Worm (Caenorhabditis elegans): ENCODE measurements around the gene F53A9.8.

F53A9.8 gene

ce11 chrX:8677873-8678272 is 40.8 kb downstream of the F53A9.8 start:
- TF ChIP-seq pax-1 (tag; optimal IDR thresholded peaks at IDR 0.05): no peak
- TF ChIP-seq pha-2 (tag; optimal IDR thresholded peaks at IDR 0.05): no peak
- TF ChIP-seq unc-55 (GFP tag; optimal IDR thresholded peaks at IDR 0.05): no peak
- no peak for TF ChIP-seq sox-2 (GFP tag; IDR thresholded peaks at IDR 0.05)
- TF ChIP-seq ceh-48 (tag; optimal IDR thresholded peaks at IDR 0.05): no peak
- TF ChIP-seq lin-11 (tag; optimal IDR thresholded peaks at IDR 0.05): no peak
- TF ChIP-seq nfya-1 (tag; optimal IDR thresholded peaks at IDR 0.05): no peak
- TF ChIP-seq ceh-19 (GFP tag; optimal IDR thresholded peaks at IDR 0.05): no peak
- TF ChIP-seq ttx-3 (tag; optimal IDR thresholded peaks at IDR 0.05): no peak
- no peak for TF ChIP-seq npax-4 (tag; optimal IDR thresholded peaks at IDR 0.05)
- no peak for TF ChIP-seq ets-4 (tag; optimal IDR thresholded peaks at IDR 0.05)
- no peak for TF ChIP-seq tbx-2 (tag; optimal IDR thresholded peaks at IDR 0.05)
- TF ChIP-seq pros-1 (tag; optimal IDR thresholded peaks at IDR 0.05): no peak
- no peak for TF ChIP-seq ceh-14 (tag; optimal IDR thresholded peaks at IDR 0.05)
- TF ChIP-seq zip-5 (tag; optimal IDR thresholded peaks at IDR 0.05): no peak
- TF ChIP-seq ceh-2 (tag; optimal IDR thresholded peaks at IDR 0.05): no peak
- TF ChIP-seq pat-9 (tag; optimal IDR thresholded peaks at IDR 0.05): no peak

ce11 chrX:8677320-8677719 is 41.4 kb downstream of the F53A9.8 start:
- TF ChIP-seq dve-1 (tag; optimal IDR thresholded peaks at IDR 0.05) (no peak), ceh-18 (tag; optimal IDR thresholded peaks at IDR 0.05) (no peak), pqm-1 (tag; optimal IDR thresholded peaks at IDR 0.05) (no peak)

- no peak for TF ChIP-seq ceh-30 (tag; optimal IDR thresholded peaks at IDR 0.05)
Observed at ce11 chrX:8676088-8676779, 42.5 kb downstream of the F53A9.8 start.

DNA sequence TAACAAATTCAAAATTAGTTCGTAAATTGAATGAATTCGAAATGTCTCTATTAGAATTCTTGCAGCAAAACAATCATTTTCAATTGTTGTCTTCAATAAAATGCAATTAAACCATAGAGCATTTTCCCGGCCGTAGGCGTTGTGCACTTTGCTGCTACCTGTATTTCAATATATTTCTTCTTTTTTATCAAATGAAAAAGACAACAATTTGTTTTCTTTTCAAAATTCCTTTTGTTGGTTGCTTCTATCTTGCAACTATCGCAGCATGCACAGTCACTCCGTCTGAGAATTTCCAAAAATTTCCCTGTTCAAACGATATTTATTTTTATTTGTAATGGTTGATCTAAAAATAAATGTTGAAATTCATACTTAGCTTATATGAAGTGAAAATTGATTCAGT is 43.6 kb downstream of the F53A9.8 start:
- TF ChIP-seq nfya-1 (tag; optimal IDR thresholded peaks at IDR 0.05): no peak
- no peak for TF ChIP-seq ceh-30 (tag; optimal IDR thresholded peaks at IDR 0.05)
- TF ChIP-seq mec-3 (tag; optimal IDR thresholded peaks at IDR 0.05; ENCODE audit: borderline replicate concordance): no peak
- TF ChIP-seq K09A11.1 (tag; optimal IDR thresholded peaks at IDR 0.05; ENCODE audit: insufficient read depth): no peak
- TF ChIP-seq hlh-30 (tag; optimal IDR thresholded peaks at IDR 0.05; ENCODE audit: insufficient read depth): no peak

DNA sequence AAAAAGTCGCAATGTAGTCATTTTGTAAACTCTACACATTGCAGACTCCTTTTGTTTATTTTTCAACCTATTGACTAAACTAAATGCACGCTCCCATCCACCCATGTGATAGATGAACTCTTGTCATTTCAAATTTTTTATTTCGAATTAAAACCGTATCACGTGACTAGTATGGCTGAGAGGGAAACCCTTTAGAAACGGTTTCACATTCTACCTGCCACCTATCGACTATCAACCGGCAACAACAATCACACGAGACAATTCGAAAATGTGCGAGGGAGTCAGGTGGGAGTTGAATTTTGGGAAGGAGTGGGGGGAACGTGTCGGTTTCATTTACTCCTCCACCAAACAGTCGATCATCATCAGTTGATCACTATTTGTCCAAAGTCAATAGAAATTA is 44.2 kb downstream of the F53A9.8 start:
- TF ChIP-seq elt-2 (tag; optimal IDR thresholded peaks at IDR 0.05) (no peak), sox-4 (tag; optimal IDR thresholded peaks at IDR 0.05) (no peak), hlh-30 (tag; optimal IDR thresholded peaks at IDR 0.05; ENCODE audit: insufficient read depth) (peak; percentile 68)

ce11 chrX:8672760-8673159 is 45.9 kb downstream of the F53A9.8 start, which contains the start of the genes K09E2.2 and K09E2.3:
TSS of gene K09E2.2 (plus strand) at chrX:8673060.
TSS of gene K09E2.3 (plus strand) at chrX:8673084.
- TF ChIP-seq ztf-16 (tag; optimal IDR thresholded peaks at IDR 0.05) (no peak), ceh-14 (tag; optimal IDR thresholded peaks at IDR 0.05) (no peak), pax-1 (tag; optimal IDR thresholded peaks at IDR 0.05) (no peak)

Measured in whole organism, late embryonic.